Fruit fly (Drosophila melanogaster) whole organism, adult: Measurements from ENCODE around the gene alphaTub84D.

Source experiments
- CG11617 ChIP-seq: fragments of 200-800 bp; sonication (Bioruptor generic); optimal IDR thresholded peaks from 2 replicates; lab custom pipeline; 2017; ENCODE audit warnings: mild to moderate bottlenecking, missing biosample characterization, missing genetic modification reagents, missing genetic modification characterization
- CG12768 ChIP-seq: fragments of 200-800 bp; sonication (Bioruptor generic); optimal IDR thresholded peaks from 2 replicates; lab custom pipeline; 2017; ENCODE audit warnings: missing biosample characterization, missing genetic modification characterization, mild to moderate bottlenecking, moderate library complexity, missing genetic modification reagents
- CG14711 ChIP-seq: fragments of 200-800 bp; sonication (Bioruptor generic); optimal IDR thresholded peaks from 2 replicates; lab custom pipeline; 2018; ENCODE audit warnings: missing biosample characterization, mild to moderate bottlenecking, missing genetic modification characterization, moderate library complexity
- CG1620 ChIP-seq: fragments of 200-800 bp; sonication (Bioruptor generic); optimal IDR thresholded peaks from 2 replicates; lab custom pipeline; 2016; ENCODE audit warnings: missing biosample characterization, missing genetic modification characterization
- CG33017 ChIP-seq: fragments of 200-800 bp; sonication (Bioruptor generic); optimal IDR thresholded peaks from 2 replicates; lab custom pipeline; 2018; ENCODE audit warnings: missing biosample characterization, mild to moderate bottlenecking, missing genetic modification characterization, moderate library complexity
- CG5204 ChIP-seq: fragments of 200-800 bp; sonication (Bioruptor generic); optimal IDR thresholded peaks from 2 replicates; lab custom pipeline; 2016; ENCODE audit warnings: missing biosample characterization, missing genetic modification characterization
- CG7045 ChIP-seq: fragments of 200-800 bp; sonication (Bioruptor generic); optimal IDR thresholded peaks from 2 replicates; lab custom pipeline; 2017; ENCODE audit warnings: missing biosample characterization, mild to moderate bottlenecking, missing genetic modification characterization
- CG7101 ChIP-seq: fragments of 200-800 bp; sonication (Bioruptor generic); optimal IDR thresholded peaks from 2 replicates; lab custom pipeline; 2018; ENCODE audit warnings: missing biosample characterization, mild to moderate bottlenecking, missing genetic modification characterization, moderate library complexity
- Clk ChIP-seq: fragments of 200-800 bp; sonication (Bioruptor generic); optimal IDR thresholded peaks from 2 replicates; lab custom pipeline; 2017; ENCODE audit warnings: missing biosample characterization, missing genetic modification characterization
- Crg-1 ChIP-seq: fragments of 200-800 bp; sonication (Bioruptor generic); optimal IDR thresholded peaks from 2 replicates; lab custom pipeline; 2016; ENCODE audit warnings: missing biosample characterization, missing genetic modification characterization
- Hr96 ChIP-seq: fragments of 200-800 bp; sonication (Bioruptor generic); optimal IDR thresholded peaks from 2 replicates; lab custom pipeline; 2016; ENCODE audit warnings: missing biosample characterization, missing genetic modification characterization
- Mnt ChIP-seq: fragments of 200-800 bp; sonication (Bioruptor generic); optimal IDR thresholded peaks from 2 replicates; lab custom pipeline; 2016; ENCODE audit warnings: missing biosample characterization, mild to moderate bottlenecking, missing genetic modification characterization
- bab1 ChIP-seq: fragments of 200-800 bp; sonication (Bioruptor generic); optimal IDR thresholded peaks from 3 replicates; lab custom pipeline; 2019; ENCODE audit warnings: missing biosample characterization, mild to moderate bottlenecking, missing genetic modification characterization, moderate library complexity
- cic ChIP-seq: fragments of 200-800 bp; sonication (Bioruptor generic); optimal IDR thresholded peaks from 2 replicates; lab custom pipeline; 2017; ENCODE audit warnings: missing biosample characterization, mild to moderate bottlenecking, missing genetic modification characterization, moderate library complexity
- cnc ChIP-seq, 2 experiments: fragments of >200 bp; optimal IDR thresholded peaks; 2 replicates each; lab custom pipeline; 2017
- kay ChIP-seq: fragments of 200-800 bp; sonication (Bioruptor generic); peaks from one replicate; lab custom pipeline; 2016; ENCODE audit warnings: missing biosample characterization, missing genetic modification characterization, borderline replicate concordance
- ovo ChIP-seq: fragments of 200-800 bp; sonication (Bioruptor generic); optimal IDR thresholded peaks from 2 replicates; lab custom pipeline; 2016; ENCODE audit warnings: missing biosample characterization, missing genetic modification characterization
- pad ChIP-seq: fragments of 200-800 bp; sonication (Bioruptor generic); optimal IDR thresholded peaks from 3 replicates; lab custom pipeline; 2017; ENCODE audit warnings: missing biosample characterization, missing genetic modification characterization, mild to moderate bottlenecking, moderate library complexity, missing genetic modification reagents
- tj ChIP-seq: fragments of 200-800 bp; sonication (Bioruptor generic); optimal IDR thresholded peaks from 3 replicates; lab custom pipeline; 2017; ENCODE audit warnings: missing biosample characterization, mild to moderate bottlenecking, missing genetic modification characterization, moderate library complexity
- toe ChIP-seq: fragments of 200-800 bp; sonication (Bioruptor generic); optimal IDR thresholded peaks from 2 replicates; lab custom pipeline; 2016; ENCODE audit warnings: missing biosample characterization, missing genetic modification characterization

The alphaTub84D gene

DNA sequence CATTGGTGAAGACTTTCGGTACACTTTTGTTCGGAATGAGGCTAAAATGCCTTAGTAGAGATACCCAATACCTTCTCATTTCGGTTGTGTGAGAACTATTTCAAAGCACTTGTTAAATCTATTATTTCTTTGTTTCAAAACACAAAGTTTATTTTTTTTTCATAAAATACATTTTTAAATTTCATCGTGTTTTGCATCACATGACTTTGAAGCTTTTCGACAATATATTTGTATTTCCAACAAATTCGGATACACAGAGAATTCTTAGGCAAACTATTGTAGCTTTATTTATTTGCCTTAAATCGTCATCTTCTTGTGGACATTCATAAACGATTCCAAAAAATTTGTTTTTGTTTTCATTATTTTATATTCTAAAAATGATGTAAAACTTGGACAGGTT, 36.8 kb upstream of the alphaTub84D start, which contains the start of gene alpha-Est10:
Gene alpha-Est10, minus strand, starts transcription at position 101 of the 400 bp plus-strand sequence.
- TF ChIP-seq kay (GFP tag; lab: Kevin White, UChicago) (peak; percentile 21), ovo (GFP tag; lab: Kevin White, UChicago) (no peak), CG11617 (GFP tag; lab: Kevin White, UChicago) (no peak), CG5204 (GFP tag; lab: Kevin White, UChicago) (no peak)

dm6 chr3R:7497488-7497887, 33.1 kb upstream of the alphaTub84D start:
- TF ChIP-seq CG12768 (GFP tag; lab: Kevin White, UChicago) (peak; percentile 4), tj (GFP tag; lab: Kevin White, UChicago) (peak; percentile 81), cic (peak; percentile 33), bab1 (GFP tag; lab: Kevin White, UChicago) (peak; percentile 19), pad (GFP tag; lab: Kevin White, UChicago) (no peak)

DNA sequence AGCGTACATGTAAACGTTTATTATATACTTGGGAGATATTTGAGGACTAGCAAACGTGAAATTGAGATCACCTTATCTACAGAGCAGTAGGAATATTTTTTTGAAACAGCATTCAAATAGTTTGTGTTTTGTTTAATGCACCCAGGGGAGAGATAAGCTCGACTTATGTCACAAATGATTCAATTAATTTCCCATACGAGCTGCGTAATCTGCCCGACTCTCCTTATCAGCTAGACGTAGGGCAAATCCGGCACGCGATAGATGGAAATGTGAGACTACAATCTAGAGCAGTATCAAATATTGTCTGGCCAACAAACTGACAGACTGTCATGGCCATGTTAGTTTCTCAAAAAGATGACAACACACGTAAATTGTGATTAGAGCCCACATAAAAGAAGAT, 31.1 kb upstream of the alphaTub84D start:
- TF ChIP-seq toe (GFP tag; lab: Kevin White, UChicago) (no peak), CG14711 (tag; lab: Kevin White, UChicago) (no peak), CG5204 (GFP tag; lab: Kevin White, UChicago) (no peak), Hr96 (GFP tag; lab: Kevin White, UChicago) (no peak), CG7101 (tag; lab: Kevin White, UChicago) (no peak), cic (peak; percentile 10), CG12768 (GFP tag; lab: Kevin White, UChicago) (no peak), tj (GFP tag; lab: Kevin White, UChicago) (no peak), kay (GFP tag; lab: Kevin White, UChicago) (peak; percentile 89), CG1620 (GFP tag; lab: Kevin White, UChicago) (no peak)

DNA sequence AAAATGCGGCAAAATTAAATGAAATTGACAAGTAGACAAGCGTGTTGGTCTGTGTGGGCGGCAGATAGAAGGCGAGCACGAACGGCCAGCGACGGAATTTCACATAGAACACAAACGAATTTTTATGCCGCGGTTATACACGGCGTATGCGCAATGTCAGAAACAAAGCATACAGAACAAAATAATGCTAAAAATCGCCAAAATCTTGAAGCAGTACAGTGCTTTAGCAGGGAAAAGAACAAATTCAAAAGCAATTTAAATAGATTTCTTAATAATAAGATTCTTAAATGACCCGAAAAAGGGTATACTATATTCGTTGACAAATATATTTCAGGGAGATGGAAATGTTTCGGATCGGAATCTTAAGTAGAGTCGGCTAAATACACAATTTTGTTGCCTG, 30.0 kb upstream of the alphaTub84D start:
- TF ChIP-seq CG11617 (GFP tag; lab: Kevin White, UChicago) (no peak), CG7101 (tag; lab: Kevin White, UChicago) (no peak), ovo (GFP tag; lab: Kevin White, UChicago) (no peak), CG12768 (GFP tag; lab: Kevin White, UChicago) (no peak), CG5204 (GFP tag; lab: Kevin White, UChicago) (no peak), CG14711 (tag; lab: Kevin White, UChicago) (no peak), Clk (GFP tag; lab: Kevin White, UChicago) (no peak), tj (GFP tag; lab: Kevin White, UChicago) (no peak), CG33017 (no peak), CG1620 (GFP tag; lab: Kevin White, UChicago) (no peak), toe (GFP tag; lab: Kevin White, UChicago) (no peak), pad (GFP tag; lab: Kevin White, UChicago) (no peak), kay (GFP tag; lab: Kevin White, UChicago) (no peak), CG7045 (GFP tag; lab: Kevin White, UChicago) (no peak), Mnt (no peak), Hr96 (GFP tag; lab: Kevin White, UChicago) (no peak)

dm6 chr3R:7502276-7502675, 28.3 kb upstream of the alphaTub84D start, which contains the start of gene Mics1:
Gene Mics1, minus strand, starts transcription at chr3R:7502376.
- TF ChIP-seq CG14711 (tag; lab: Kevin White, UChicago) (no peak), Crg-1 (no peak), CG7045 (GFP tag; lab: Kevin White, UChicago) (no peak)

- TF ChIP-seq bab1 (GFP tag; lab: Kevin White, UChicago) (no peak), Crg-1 (no peak), CG7045 (GFP tag; lab: Kevin White, UChicago) (no peak), tj (GFP tag; lab: Kevin White, UChicago) (peak; percentile 62), Clk (GFP tag; lab: Kevin White, UChicago) (no peak), CG12768 (GFP tag; lab: Kevin White, UChicago) (no peak)
Measured at dm6 chr3R:7503216-7503615, 27.3 kb upstream of the alphaTub84D start.

dm6 chr3R:7504989-7505761, 25.4 kb upstream of the alphaTub84D start, which contains the start of gene alpha-Est9:
Gene alpha-Est9, minus strand, starts transcription at chr3R:7505098.
- TF ChIP-seq CG7045 (GFP tag; lab: Kevin White, UChicago) (no peak), CG7101 (tag; lab: Kevin White, UChicago) (peak; percentile 14), kay (GFP tag; lab: Kevin White, UChicago) (peak; percentile 95), CG14711 (tag; lab: Kevin White, UChicago) (peak; percentile 1), Clk (GFP tag; lab: Kevin White, UChicago) (no peak), ovo (GFP tag; lab: Kevin White, UChicago) (no peak), toe (GFP tag; lab: Kevin White, UChicago) (no peak), CG33017 (peak; percentile 25), bab1 (GFP tag; lab: Kevin White, UChicago) (no peak), Crg-1 (no peak), Hr96 (GFP tag; lab: Kevin White, UChicago) (peak; percentile 39), tj (GFP tag; lab: Kevin White, UChicago) (peak; percentile 60), CG5204 (GFP tag; lab: Kevin White, UChicago) (no peak), Mnt (peak; percentile 74), CG12768 (GFP tag; lab: Kevin White, UChicago) (peak; percentile 33), pad (GFP tag; lab: Kevin White, UChicago) (peak; percentile 11), CG1620 (GFP tag; lab: Kevin White, UChicago) (no peak), CG11617 (GFP tag; lab: Kevin White, UChicago) (peak; percentile 16), cic (peak; percentile 59), cnc (optimal IDR thresholded peaks at IDR 0.05; lab: Kevin White, UChicago) (no peak)
